Worm (Caenorhabditis elegans) whole organism, L2 larva: Measurements from ENCODE around the gene F36D3.14.

ENCODE experiments used
- dmd-4 ChIP-seq: sonication (generic microtip); optimal IDR thresholded peaks from 2 replicates; lab custom pipeline; 2017; ENCODE audit warnings: missing biosample characterization, missing genetic modification characterization
- lsy-2 ChIP-seq, 2 experiments: fragments of 150-350 bp in 1 of 2; sonication (generic microtip) in 1 of 2; optimal IDR thresholded peaks; 2 replicates each; lab custom pipeline; 2014 to 2017; ENCODE audit warnings: missing biosample characterization in 2 of 2, missing genetic modification characterization in 2 of 2

DNA sequence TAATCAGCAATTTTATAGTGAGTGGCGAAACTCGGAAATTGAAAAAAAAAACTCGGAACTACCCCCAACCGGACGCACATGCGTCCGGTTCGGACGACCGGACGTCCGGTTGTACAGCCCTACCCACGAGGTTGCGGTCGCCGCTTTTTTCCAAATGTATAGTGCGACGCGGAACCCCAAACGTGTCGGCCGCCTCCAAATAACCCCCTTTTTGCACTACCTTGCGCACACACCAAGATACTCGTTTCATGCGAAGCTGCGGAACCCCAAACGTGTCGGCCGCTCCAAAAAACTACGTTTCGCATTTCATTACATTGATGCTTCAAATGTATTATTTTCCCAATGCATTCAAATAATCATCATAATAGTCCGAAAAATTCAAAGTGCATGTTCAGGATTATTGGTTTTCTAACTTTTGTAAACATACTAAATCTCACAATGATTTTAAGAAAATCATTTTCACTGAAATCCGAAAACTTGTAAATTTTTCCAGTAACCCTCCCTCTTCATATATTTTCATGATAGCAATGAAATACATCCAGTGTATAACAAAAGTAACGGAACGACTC lies 31.0 kb downstream of the F36D3.14 start, which contains the start of gene srw-35:
- no peak for TF ChIP-seq lsy-2 (tag; optimal IDR thresholded peaks at IDR 0.05; lab: Kevin White, UChicago)
- no peak for TF ChIP-seq dmd-4
